Worm (Caenorhabditis elegans) whole organism, mixed stage, embryonic: Measurements from ENCODE around the gene fis-1.

Experiments used
- M03D4.4 ChIP-seq: sonication (generic microtip); optimal IDR thresholded peaks from 2 replicates; lab custom pipeline; 2017; ENCODE audit warnings: mild to moderate bottlenecking, missing genetic modification characterization, missing compliant biosample characterization
- bed-3 ChIP-seq: fragments of 200-800 bp; sonication (Bioruptor generic); optimal IDR thresholded peaks from 3 replicates; lab custom pipeline; 2018; ENCODE audit warnings: mild to moderate bottlenecking, missing genetic modification characterization, moderate library complexity, missing compliant biosample characterization
- blmp-1 ChIP-seq: fragments of 150-350 bp; optimal IDR thresholded peaks from 2 replicates; lab custom pipeline; 2014; ENCODE audit warnings: missing biosample characterization, missing genetic modification characterization
- ceh-39 ChIP-seq: fragments of 150-350 bp; optimal IDR thresholded peaks from 2 replicates; lab custom pipeline; 2014; ENCODE audit warnings: missing biosample characterization, missing genetic modification characterization
- ceh-83 ChIP-seq: fragments of 200-800 bp; sonication (Bioruptor generic); optimal IDR thresholded peaks from 2 replicates; lab custom pipeline; 2018; ENCODE audit warnings: mild to moderate bottlenecking, missing genetic modification characterization, missing compliant biosample characterization
- ces-1 ChIP-seq: fragments of 150-350 bp; optimal IDR thresholded peaks from 2 replicates; lab custom pipeline; 2014; ENCODE audit warnings: missing biosample characterization, missing genetic modification reagents, missing genetic modification characterization
- elt-3 ChIP-seq: fragments of 150-350 bp; optimal IDR thresholded peaks from 2 replicates; lab custom pipeline; 2014; ENCODE audit warnings: missing biosample characterization, missing genetic modification characterization
- ham-2 ChIP-seq: fragments of 200-800 bp; sonication (Bioruptor generic); optimal IDR thresholded peaks from 2 replicates; lab custom pipeline; 2018; ENCODE audit warnings: mild to moderate bottlenecking, missing genetic modification characterization, missing compliant biosample characterization
- hlh-1 ChIP-seq: fragments of 150-350 bp; optimal IDR thresholded peaks from 2 replicates; lab custom pipeline; 2014; ENCODE audit warnings: missing biosample characterization, missing genetic modification reagents, missing genetic modification characterization
- lin-32 ChIP-seq: fragments of 200-800 bp; sonication (Bioruptor generic); optimal IDR thresholded peaks from 2 replicates; lab custom pipeline; 2018; ENCODE audit warnings: mild to moderate bottlenecking, missing genetic modification characterization, missing compliant biosample characterization
- lsy-2 ChIP-seq: fragments of 150-350 bp; optimal IDR thresholded peaks from 2 replicates; lab custom pipeline; 2014; ENCODE audit warnings: missing biosample characterization, missing genetic modification characterization
- mab-5 ChIP-seq: fragments of 150-350 bp; optimal IDR thresholded peaks from 2 replicates; lab custom pipeline; 2014; ENCODE audit warnings: missing biosample characterization, missing genetic modification characterization
- mep-1 ChIP-seq: fragments of 150-350 bp; optimal IDR thresholded peaks from 2 replicates; lab custom pipeline; 2017; ENCODE audit warnings: missing biosample characterization, missing genetic modification reagents, missing genetic modification characterization, inconsistent platforms
- mls-2 ChIP-seq: sonication (generic microtip); optimal IDR thresholded peaks from 2 replicates; lab custom pipeline; 2016; ENCODE audit warnings: mild to moderate bottlenecking, missing genetic modification characterization, moderate library complexity, missing compliant biosample characterization
- nhr-237 ChIP-seq: fragments of 150-350 bp; optimal IDR thresholded peaks from 2 replicates; lab custom pipeline; 2014; ENCODE audit warnings: missing biosample characterization, missing genetic modification characterization
- nhr-28 ChIP-seq: fragments of 150-350 bp; optimal IDR thresholded peaks from 2 replicates; lab custom pipeline; 2014; ENCODE audit warnings: missing biosample characterization, missing genetic modification characterization
- nhr-76 ChIP-seq: sonication (generic microtip); optimal IDR thresholded peaks from 2 replicates; lab custom pipeline; 2017; ENCODE audit warnings: missing biosample characterization, missing genetic modification characterization
- pha-4 ChIP-seq: fragments of 150-350 bp; optimal IDR thresholded peaks from 2 replicates; lab custom pipeline; 2018; ENCODE audit warnings: missing biosample characterization, missing genetic modification reagents, missing genetic modification characterization
- sem-2 ChIP-seq: fragments of 200-800 bp; sonication (Bioruptor generic); optimal IDR thresholded peaks from 2 replicates; lab custom pipeline; 2018; ENCODE audit warnings: mild to moderate bottlenecking, missing genetic modification characterization, missing compliant biosample characterization
- snpc-4 ChIP-seq: fragments of 150-350 bp; optimal IDR thresholded peaks from 2 replicates; lab custom pipeline; 2014; ENCODE audit warnings: missing biosample characterization, missing genetic modification characterization
- sptf-1 ChIP-seq: sonication (generic microtip); optimal IDR thresholded peaks from 2 replicates; lab custom pipeline; 2017; ENCODE audit warnings: mild to moderate bottlenecking, missing genetic modification characterization, moderate library complexity, missing compliant biosample characterization
- unc-120 ChIP-seq: sonication (generic microtip); optimal IDR thresholded peaks from 2 replicates; lab custom pipeline; 2017; ENCODE audit warnings: missing genetic modification characterization, missing compliant biosample characterization; ENCODE audit not compliant: poor library complexity, severe bottlenecking
- unc-39 ChIP-seq: fragments of 150-350 bp; optimal IDR thresholded peaks from 2 replicates; lab custom pipeline; 2014; ENCODE audit warnings: missing biosample characterization, missing genetic modification characterization
- unc-62 ChIP-seq: fragments of 150-350 bp; optimal IDR thresholded peaks from 2 replicates; lab custom pipeline; 2014; ENCODE audit warnings: missing biosample characterization, missing genetic modification reagents, missing genetic modification characterization
- ztf-11 ChIP-seq: fragments of 150-350 bp; optimal IDR thresholded peaks from 2 replicates; lab custom pipeline; 2014; ENCODE audit warnings: missing biosample characterization, missing genetic modification characterization

The fis-1 gene

ce11 chrII:6754671-6755224 is at the start of gene fis-1, which contains the start of gene srx-95:
Gene fis-1 (plus strand): TSS chrII:6755174.
Gene srx-95 (minus strand): TSS chrII:6754771.
- TF ChIP-seq sptf-1 (tag; lab: Kevin White, UChicago), result no peak
- no peak for TF ChIP-seq ceh-39 (tag; lab: Kevin White, UChicago)
- TF ChIP-seq lsy-2 (tag; lab: Kevin White, UChicago), result no peak
- no peak for TF ChIP-seq nhr-28 (tag; lab: Kevin White, UChicago)
- no peak for TF ChIP-seq unc-120
- no peak for TF ChIP-seq ham-2 (GFP tag; lab: Kevin White, UChicago)
- no peak for TF ChIP-seq snpc-4 (tag; lab: Kevin White, UChicago)
- no peak for TF ChIP-seq lin-32 (GFP tag; lab: Kevin White, UChicago)
- no peak for TF ChIP-seq mab-5 (tag; lab: Kevin White, UChicago)
- no peak for TF ChIP-seq mep-1 (tag; lab: Kevin White, UChicago)
- no peak for TF ChIP-seq nhr-237 (tag; lab: Kevin White, UChicago)
- TF ChIP-seq ztf-11 (tag; lab: Kevin White, UChicago), result no peak
- no peak for TF ChIP-seq bed-3 (GFP tag; lab: Kevin White, UChicago)
- no peak for TF ChIP-seq pha-4 (tag; lab: Kevin White, UChicago)

DNA sequence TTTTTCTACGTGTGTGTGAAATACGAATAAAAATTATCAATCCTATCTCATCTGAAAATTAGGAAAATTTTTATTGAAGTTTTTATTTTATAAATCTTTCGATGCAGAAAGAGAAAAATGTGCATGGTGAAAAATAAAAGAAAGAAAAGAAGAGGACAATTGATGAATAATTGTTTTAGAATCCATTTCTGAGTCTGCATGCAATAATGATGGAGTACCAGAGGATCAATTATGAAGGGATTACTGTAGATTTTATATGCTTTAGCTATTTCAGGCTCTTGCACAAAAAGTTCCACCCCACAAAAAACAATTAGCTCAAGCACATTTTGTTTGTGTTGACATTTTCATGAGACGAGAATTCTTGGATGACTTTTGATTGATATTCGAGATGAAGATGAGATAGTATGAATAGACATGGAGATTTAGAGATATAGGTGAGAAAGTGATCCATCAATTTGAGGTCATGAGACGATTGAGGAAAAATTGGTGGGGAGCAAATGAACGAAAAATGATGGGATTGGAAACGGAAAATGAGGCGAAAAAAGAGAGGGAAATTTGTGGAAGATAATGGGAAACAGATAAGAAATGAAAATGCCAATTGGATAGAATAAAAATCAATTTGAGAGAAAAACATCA is 49.3 kb upstream of the fis-1 start, which contains the start of gene rpy-1:
Gene rpy-1 (minus strand): TSS at position 51 of the 636 bp plus-strand sequence.
- TF ChIP-seq sptf-1 (tag; lab: Kevin White, UChicago) (no peak), unc-62 (GFP tag; lab: Kevin White, UChicago) (peak; percentile 85), ceh-83 (GFP tag; lab: Kevin White, UChicago) (no peak), ztf-11 (tag; lab: Kevin White, UChicago) (no peak), blmp-1 (tag; lab: Kevin White, UChicago) (no peak), mls-2 (tag; lab: Kevin White, UChicago) (no peak), nhr-76 (no peak), unc-120 (peak; percentile 35)

- TF ChIP-seq mls-2 (tag; lab: Kevin White, UChicago) (no peak), ces-1 (peak; percentile 82)
Observed at ce11 chrII:6706552-6707091, 48.4 kb upstream of the fis-1 start.

- TF ChIP-seq unc-120 (peak; percentile 34), sptf-1 (tag; lab: Kevin White, UChicago) (no peak), ceh-39 (tag; lab: Kevin White, UChicago) (no peak), ham-2 (GFP tag; lab: Kevin White, UChicago) (no peak), unc-62 (GFP tag; lab: Kevin White, UChicago) (peak; percentile 50), snpc-4 (tag; lab: Kevin White, UChicago) (no peak), ces-1 (peak; percentile 49), hlh-1 (tag; lab: Kevin White, UChicago) (peak; percentile 61)
Observed at ce11 chrII:6707496-6708260, 47.3 kb upstream of the fis-1 start.

- no peak for TF ChIP-seq nhr-76
- TF ChIP-seq unc-120, result peak; percentile 90
- TF ChIP-seq unc-62 (GFP tag; lab: Kevin White, UChicago), result peak; percentile 21
- TF ChIP-seq mab-5 (tag; lab: Kevin White, UChicago), result no peak
- no peak for TF ChIP-seq sptf-1 (tag; lab: Kevin White, UChicago)
Observed at ce11 chrII:6708980-6709379, 46.0 kb upstream of the fis-1 start.

DNA sequence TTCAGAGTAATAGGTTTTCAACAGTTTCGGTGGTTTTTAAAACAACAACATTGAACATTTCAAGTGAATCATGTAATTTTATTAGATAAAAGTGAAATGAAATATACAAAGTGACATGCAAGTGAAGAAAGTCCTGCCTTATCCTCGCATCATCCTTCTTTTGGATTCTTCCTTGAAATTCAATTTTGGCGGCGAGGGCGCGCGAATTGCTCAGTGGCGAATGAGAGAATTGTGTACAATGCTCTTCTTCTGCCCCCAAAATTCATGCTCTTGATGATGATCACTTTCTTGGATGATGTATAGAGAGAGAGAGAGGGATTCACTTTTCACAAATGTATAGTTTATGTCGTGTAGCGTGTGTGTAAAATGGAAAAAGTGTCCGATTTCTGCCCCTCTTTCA is 45.3 kb upstream of the fis-1 start:
- no peak for TF ChIP-seq M03D4.4 (tag; lab: Kevin White, UChicago)
- TF ChIP-seq pha-4 (tag; lab: Kevin White, UChicago), result no peak
- no peak for TF ChIP-seq unc-39 (tag; lab: Kevin White, UChicago)
- TF ChIP-seq ces-1, result peak; percentile 96
- no peak for TF ChIP-seq mls-2 (tag; lab: Kevin White, UChicago)
- no peak for TF ChIP-seq elt-3 (tag; lab: Kevin White, UChicago)
- TF ChIP-seq sptf-1 (tag; lab: Kevin White, UChicago), result no peak
- TF ChIP-seq sem-2 (GFP tag; lab: Kevin White, UChicago), result no peak
